Fruit fly (Drosophila melanogaster) S2 (cell line): Measurements from ENCODE around the gene AGO2.

Experiments
- CG8478 ChIP-seq: fragments of >200 bp; optimal IDR thresholded peaks from 2 replicates; lab custom pipeline; 2018
- CTCF ChIP-seq, 2 experiments: fragments of >200 bp; optimal IDR thresholded peaks; 2 replicates each; lab custom pipeline; 2018

dm6 chr3L:15535228-15535598 lies 18.7 kb upstream of the AGO2 start, which contains the start of gene CrebA:
- TF ChIP-seq CTCF (optimal IDR thresholded peaks at IDR 0.05; lab: Kevin White, UChicago) = no peak
- no peak for TF ChIP-seq CG8478 (lab: Kevin White, UChicago)
